Worm (Caenorhabditis elegans): ENCODE measurements around the gene C35D10.10.
A peak's percentile ranks its signal among the peaks of the same experiment; 100 is the strongest.

Gene C35D10.10

ce11 chrIII:4906896-4907295, 45.3 kb upstream of the C35D10.10 start, which contains the start of gene rom-1:
TSS of gene rom-1 (plus strand) at chrIII:4907196.
- TF ChIP-seq duxl-1 (tag; optimal IDR thresholded peaks at IDR 0.05; ENCODE audit: poor library complexity) (no peak), fos-1 (tag; optimal IDR thresholded peaks at IDR 0.05) (no peak)

- TF ChIP-seq hif-1 (tag; optimal IDR thresholded peaks at IDR 0.05) (no peak), mes-2 (tag; optimal IDR thresholded peaks at IDR 0.05; ENCODE audit: poor library complexity, severe bottlenecking) (peak; percentile 22), aha-1 (tag) (no peak), dpl-1 (GFP tag; optimal IDR thresholded peaks at IDR 0.05) (peak; percentile 25), nhr-102 (tag; optimal IDR thresholded peaks at IDR 0.05) (no peak), ZK546.5 (tag; optimal IDR thresholded peaks at IDR 0.05) (no peak), nhr-76 (tag; optimal IDR thresholded peaks at IDR 0.05) (no peak), php-3 (GFP tag; IDR thresholded peaks at IDR 0.05) (no peak), pqm-1 (tag; optimal IDR thresholded peaks at IDR 0.05) (peak; percentile 68), dmd-6 (GFP tag; IDR thresholded peaks at IDR 0.05) (peak; percentile 33; the same call in 1 of the 2 replicates), unc-39 (tag; optimal IDR thresholded peaks at IDR 0.05) (no peak), lin-29 (GFP tag; IDR thresholded peaks at IDR 0.05) (no peak), mep-1 (tag; optimal IDR thresholded peaks at IDR 0.05) (no peak), ceh-20 (GFP tag; IDR thresholded peaks at IDR 0.05) (no peak), hlh-30 (tag; optimal IDR thresholded peaks at IDR 0.05; ENCODE audit: insufficient read depth) (no peak), mxl-3 (GFP tag; optimal IDR thresholded peaks at IDR 0.05) (peak; percentile 25), zfp-2 (tag; optimal IDR thresholded peaks at IDR 0.05) (no peak), lim-7 (GFP tag; IDR thresholded peaks at IDR 0.05) (no peak), egl-43 (GFP tag; IDR thresholded peaks at IDR 0.05) (no peak), arid-1 (GFP tag; conservative IDR thresholded peaks at IDR 0.05) (no peak), dve-1 (tag; optimal IDR thresholded peaks at IDR 0.05; ENCODE audit: insufficient read depth) (peak; percentile 35), ctbp-1 (GFP tag; IDR thresholded peaks at IDR 0.05) (no peak), hlh-11 (tag; optimal IDR thresholded peaks at IDR 0.05) (no peak), unc-62 (GFP tag; optimal IDR thresholded peaks at IDR 0.05 in 1 of 2) (no peak), unc-62 (tag; optimal IDR thresholded peaks at IDR 0.05) (no peak), lsy-2 (tag; optimal IDR thresholded peaks at IDR 0.05) (no peak), nhr-28 (tag; optimal IDR thresholded peaks at IDR 0.05) (peak; percentile 75), ces-1 (GFP tag; optimal IDR thresholded peaks at IDR 0.05) (no peak), aly-2 (tag; optimal IDR thresholded peaks at IDR 0.05) (no peak), T20F7.1 (GFP tag; optimal IDR thresholded peaks at IDR 0.05) (no peak), pha-4 (GFP tag; IDR thresholded peaks at IDR 0.05) (no peak), pha-4 (tag; optimal IDR thresholded peaks at IDR 0.05) (no peak), jun-1 (tag; optimal IDR thresholded peaks at IDR 0.05) (no peak), vab-7 (GFP tag; IDR thresholded peaks at IDR 0.05) (no peak), nhr-42 (GFP tag; IDR thresholded peaks at IDR 0.05) (no peak), daf-16 (GFP tag; optimal IDR thresholded peaks at IDR 0.05) (no peak), daf-16 (tag; optimal IDR thresholded peaks at IDR 0.05) (peak; percentile 16), nhr-111 (GFP tag; optimal IDR thresholded peaks at IDR 0.05) (no peak), mxl-2 (GFP tag; conservative IDR thresholded peaks at IDR 0.05) (no peak), nhr-41 (GFP tag; IDR thresholded peaks at IDR 0.05) (0 out of 2 replicates have a peak, but pooled peaks have one; percentile 14), zip-11 (GFP tag; IDR thresholded peaks at IDR 0.05) (no peak), F44E2.7 (GFP tag; IDR thresholded peaks at IDR 0.05) (no peak), saeg-2 (GFP tag; IDR thresholded peaks at IDR 0.05) (no peak), ceh-62 (tag; optimal IDR thresholded peaks at IDR 0.05) (no peak), egl-27 (tag; optimal IDR thresholded peaks at IDR 0.05) (no peak), set-16 (GFP tag; IDR thresholded peaks at IDR 0.05) (no peak), lin-13 (GFP tag; optimal IDR thresholded peaks at IDR 0.05) (no peak)
Measured at ce11 chrIII:4906365-4906764, 44.8 kb upstream of the C35D10.10 start.

Measured in whole organism, L4 larva.